Fruit fly (Drosophila melanogaster) whole organism, pupa: Measurements from ENCODE around the gene Idh.

Source experiments
- CG10348 ChIP-seq: fragments of 200-800 bp; sonication (Bioruptor generic); IDR thresholded peaks from 2 replicates; pipeline ENCODE4 v1.3.6; 2022; ENCODE audit warnings: missing biosample characterization, missing genetic modification characterization
- CG12605 ChIP-seq: fragments of 200-800 bp; sonication (Bioruptor generic); IDR thresholded peaks from 2 replicates; pipeline ENCODE4 v1.3.6; 2022; ENCODE audit warnings: missing biosample characterization, missing genetic modification characterization
- CG13204 ChIP-seq: fragments of 200-800 bp; sonication (Bioruptor generic); optimal IDR thresholded peaks from 2 replicates; lab custom pipeline; 2018; ENCODE audit warnings: missing biosample characterization, mild to moderate bottlenecking, missing genetic modification characterization, moderate library complexity
- CG17806 ChIP-seq: fragments of 200-800 bp; sonication (Bioruptor generic); optimal IDR thresholded peaks from 2 replicates; lab custom pipeline; 2018; ENCODE audit warnings: missing biosample characterization, mild to moderate bottlenecking, missing genetic modification characterization, moderate library complexity
- CG8159 ChIP-seq: fragments of 200-800 bp; sonication (Bioruptor generic); optimal IDR thresholded peaks from 3 replicates; lab custom pipeline; 2018; ENCODE audit warnings: missing biosample characterization, mild to moderate bottlenecking, missing genetic modification characterization, moderate library complexity
- CG8301 ChIP-seq: fragments of 200-800 bp; sonication (Bioruptor generic); optimal IDR thresholded peaks from 2 replicates; lab custom pipeline; 2018; ENCODE audit warnings: missing biosample characterization, mild to moderate bottlenecking, missing genetic modification characterization
- CG9948 ChIP-seq: fragments of 200-800 bp; sonication (Bioruptor generic); optimal IDR thresholded peaks from 2 replicates; lab custom pipeline; 2018; ENCODE audit warnings: missing biosample characterization, mild to moderate bottlenecking, missing genetic modification characterization, moderate library complexity
- EcR ChIP-seq: fragments of 200-800 bp; sonication (Bioruptor generic); optimal IDR thresholded peaks from 3 replicates; lab custom pipeline; 2019; ENCODE audit warnings: missing biosample characterization, missing genetic modification characterization, mild to moderate bottlenecking, moderate library complexity, missing genetic modification reagents
- Ets98B ChIP-seq: fragments of 200-800 bp; sonication (Bioruptor generic); IDR thresholded peaks from 2 replicates; pipeline ENCODE4 v1.3.6; 2022; ENCODE audit warnings: missing biosample characterization, missing genetic modification characterization
- Pif1B ChIP-seq: fragments of 200-800 bp; sonication (Bioruptor generic); optimal IDR thresholded peaks from 3 replicates; lab custom pipeline; 2016; ENCODE audit warnings: missing biosample characterization, missing genetic modification characterization
- Snoo ChIP-seq: fragments of 200-800 bp; sonication (Bioruptor generic); optimal IDR thresholded peaks from 3 replicates; lab custom pipeline; 2017; ENCODE audit warnings: missing biosample characterization, mild to moderate bottlenecking, missing genetic modification characterization, inconsistent platforms

DNA sequence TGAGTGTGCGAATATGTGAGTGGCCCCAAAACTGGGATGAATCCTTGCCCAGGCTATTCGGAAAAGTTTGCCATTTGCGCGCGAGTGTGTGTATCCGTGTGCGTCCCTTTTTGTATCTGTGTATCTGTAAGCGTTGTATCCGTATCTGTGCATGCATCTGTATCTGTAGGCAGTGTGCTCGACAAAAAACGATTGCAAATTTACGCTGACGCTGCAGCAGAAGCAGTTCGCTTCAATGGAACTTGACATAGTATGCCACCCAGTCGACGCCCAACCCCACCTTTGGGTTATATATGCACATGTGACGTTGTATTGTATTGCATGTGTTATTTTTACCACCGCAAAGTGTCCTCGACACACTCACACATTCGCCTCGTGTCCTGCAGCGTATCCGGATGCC, 35.5 kb upstream of the Idh start:
- TF ChIP-seq CG8159: no peak
- no peak for TF ChIP-seq EcR (GFP tag; lab: Kevin White, UChicago)
- TF ChIP-seq CG13204: no peak
- TF ChIP-seq Pif1B: no peak
- TF ChIP-seq CG17806 (tag; lab: Kevin White, UChicago): no peak
- TF ChIP-seq CG10348: no peak
- no peak for TF ChIP-seq CG8301 (tag; lab: Kevin White, UChicago)
- no peak for TF ChIP-seq CG12605 (GFP tag; lab: Robert Waterston, UW)
- no peak for TF ChIP-seq CG9948
- no peak for TF ChIP-seq Snoo (tag; lab: Kevin White, UChicago)
- no peak for TF ChIP-seq Ets98B
